Worm (Caenorhabditis elegans) whole organism, L3 larva: ENCODE data around the gene K03B4.6.

ENCODE experiments used
- ZK546.5 ChIP-seq: sonication (generic microtip); optimal IDR thresholded peaks from 2 replicates; lab custom pipeline; 2017; ENCODE audit warnings: missing biosample characterization, missing genetic modification characterization
- aly-2 ChIP-seq: fragments of 150-350 bp; optimal IDR thresholded peaks from 2 replicates; lab custom pipeline; 2014; ENCODE audit warnings: missing biosample characterization, missing genetic modification characterization
- ama-1 ChIP-seq: fragments of 150-350 bp; optimal IDR thresholded peaks from 2 replicates; lab custom pipeline; 2018
- ceh-16 ChIP-seq: sonication (generic microtip); optimal IDR thresholded peaks from 2 replicates; lab custom pipeline; 2017; ENCODE audit warnings: missing biosample characterization, missing genetic modification characterization
- ceh-28 ChIP-seq: fragments of 150-350 bp; optimal IDR thresholded peaks from 2 replicates; lab custom pipeline; 2014; ENCODE audit warnings: missing biosample characterization, missing genetic modification reagents, missing genetic modification characterization
- ceh-82 ChIP-seq: fragments of 150-350 bp; optimal IDR thresholded peaks from 2 replicates; lab custom pipeline; 2014; ENCODE audit warnings: missing biosample characterization, missing genetic modification characterization
- ceh-9 ChIP-seq: sonication (generic microtip); optimal IDR thresholded peaks from 2 replicates; lab custom pipeline; 2018; ENCODE audit warnings: missing biosample characterization, missing genetic modification characterization
- daf-12 ChIP-seq: fragments of 150-350 bp; optimal IDR thresholded peaks from 2 replicates; lab custom pipeline; 2014; ENCODE audit warnings: missing biosample characterization, missing genetic modification reagents, missing genetic modification characterization
- egl-27 ChIP-seq: sonication (generic microtip); optimal IDR thresholded peaks from 4 replicates; lab custom pipeline; 2017; ENCODE audit warnings: missing biosample characterization, missing genetic modification reagents, missing genetic modification characterization
- egl-5 ChIP-seq: fragments of 150-350 bp; optimal IDR thresholded peaks from 2 replicates; lab custom pipeline; 2017; ENCODE audit warnings: missing biosample characterization, missing genetic modification reagents, missing genetic modification characterization, inconsistent platforms
- elt-1 ChIP-seq: fragments of 150-350 bp; optimal IDR thresholded peaks from 2 replicates; lab custom pipeline; 2014; ENCODE audit warnings: missing biosample characterization, missing genetic modification characterization
- elt-2 ChIP-seq: sonication (generic microtip); optimal IDR thresholded peaks from 2 replicates; lab custom pipeline; 2016; ENCODE audit warnings: missing genetic modification reagents, mild to moderate bottlenecking, missing genetic modification characterization, missing compliant biosample characterization
- elt-3 ChIP-seq, 3 experiments: fragments of 150-350 bp in 1 of 3; sonication (generic microtip) in 2 of 3; optimal IDR thresholded peaks; 2 replicates in 2 of 3; 4 replicates in 1 of 3; lab custom pipeline; 2014 to 2017; ENCODE audit warnings: missing biosample characterization in 3 of 3, missing genetic modification characterization in 3 of 3
- eor-1 ChIP-seq, 2 experiments: fragments of 150-350 bp; optimal IDR thresholded peaks; 2 replicates each; lab custom pipeline; 2014 to 2018; ENCODE audit warnings: missing biosample characterization in 2 of 2, missing genetic modification characterization in 2 of 2
- fkh-10 ChIP-seq: sonication (generic microtip); optimal IDR thresholded peaks from 2 replicates; lab custom pipeline; 2017; ENCODE audit warnings: missing biosample characterization, missing genetic modification reagents, missing genetic modification characterization
- hmg-11 ChIP-seq: sonication (generic microtip); optimal IDR thresholded peaks from 2 replicates; lab custom pipeline; 2016; ENCODE audit warnings: missing genetic modification characterization, missing compliant biosample characterization
- jun-1 ChIP-seq: fragments of 150-350 bp; optimal IDR thresholded peaks from 2 replicates; lab custom pipeline; 2014; ENCODE audit warnings: missing biosample characterization, missing genetic modification reagents, missing genetic modification characterization
- lin-15B ChIP-seq: fragments of 150-350 bp; optimal IDR thresholded peaks from 2 replicates; lab custom pipeline; 2014; ENCODE audit warnings: missing biosample characterization, missing genetic modification characterization
- lin-39 ChIP-seq: fragments of 150-350 bp; optimal IDR thresholded peaks from 2 replicates; lab custom pipeline; 2018; ENCODE audit warnings: missing biosample characterization, missing genetic modification reagents, missing genetic modification characterization
- lsy-12 ChIP-seq: sonication (generic microtip); optimal IDR thresholded peaks from 2 replicates; lab custom pipeline; 2016; ENCODE audit warnings: mild to moderate bottlenecking, missing genetic modification characterization, missing compliant biosample characterization
- mdl-1 ChIP-seq: fragments of 150-350 bp; optimal IDR thresholded peaks from 2 replicates; lab custom pipeline; 2014; ENCODE audit warnings: missing biosample characterization, missing genetic modification characterization
- mml-1 ChIP-seq: fragments of 150-350 bp; sonication (generic microtip); optimal IDR thresholded peaks from 3 replicates; lab custom pipeline; 2014; ENCODE audit warnings: missing biosample characterization, missing genetic modification characterization
- nfya-1 ChIP-seq: sonication (generic microtip); optimal IDR thresholded peaks from 2 replicates; lab custom pipeline; 2017; ENCODE audit warnings: missing genetic modification characterization, mild to moderate bottlenecking, missing compliant biosample characterization, antibody characterized with exemption, moderate library complexity; ENCODE audit not compliant: insufficient read depth
- nhr-11 ChIP-seq: fragments of 150-350 bp; optimal IDR thresholded peaks from 2 replicates; lab custom pipeline; 2014; ENCODE audit warnings: missing biosample characterization, missing genetic modification characterization
- nhr-12 ChIP-seq: fragments of 150-350 bp; optimal IDR thresholded peaks from 2 replicates; lab custom pipeline; 2014; ENCODE audit warnings: missing biosample characterization, missing genetic modification characterization
- nhr-25 ChIP-seq: sonication (generic microtip); optimal IDR thresholded peaks from 2 replicates; lab custom pipeline; 2017; ENCODE audit warnings: missing biosample characterization, missing genetic modification characterization
- nhr-28 ChIP-seq: fragments of 150-350 bp; optimal IDR thresholded peaks from 2 replicates; lab custom pipeline; 2014; ENCODE audit warnings: missing biosample characterization, missing genetic modification characterization
- nhr-43 ChIP-seq: sonication (generic microtip); optimal IDR thresholded peaks from 2 replicates; lab custom pipeline; 2016; ENCODE audit warnings: mild to moderate bottlenecking, missing genetic modification characterization, missing compliant biosample characterization; ENCODE audit not compliant: poor library complexity, severe bottlenecking
- nhr-67 ChIP-seq: fragments of 150-350 bp; optimal IDR thresholded peaks from 2 replicates; lab custom pipeline; 2014; ENCODE audit warnings: missing biosample characterization, missing genetic modification characterization
- nhr-77 ChIP-seq: fragments of 150-350 bp; optimal IDR thresholded peaks from 2 replicates; lab custom pipeline; 2014; ENCODE audit warnings: missing biosample characterization, missing genetic modification characterization
- pha-4 ChIP-seq: fragments of 150-350 bp; optimal IDR thresholded peaks from 2 replicates; lab custom pipeline; 2014; ENCODE audit warnings: missing biosample characterization, missing genetic modification reagents, missing genetic modification characterization
- sea-2 ChIP-seq: fragments of 150-350 bp; sonication (generic microtip); optimal IDR thresholded peaks from 4 replicates; lab custom pipeline; 2014; ENCODE audit warnings: missing biosample characterization, missing genetic modification reagents, missing genetic modification characterization
- snpc-4 ChIP-seq: fragments of 150-350 bp; optimal IDR thresholded peaks from 2 replicates; lab custom pipeline; 2014; ENCODE audit warnings: missing biosample characterization, missing genetic modification characterization
- tbx-2 ChIP-seq: sonication (generic microtip); optimal IDR thresholded peaks from 2 replicates; lab custom pipeline; 2016; ENCODE audit warnings: mild to moderate bottlenecking, missing genetic modification characterization, missing compliant biosample characterization
- unc-39 ChIP-seq: sonication (generic microtip); optimal IDR thresholded peaks from 4 replicates; lab custom pipeline; 2017; ENCODE audit warnings: missing biosample characterization, missing genetic modification characterization
- zag-1 ChIP-seq: fragments of 150-350 bp; optimal IDR thresholded peaks from 2 replicates; lab custom pipeline; 2014; ENCODE audit warnings: missing biosample characterization, missing genetic modification characterization
- ztf-4 ChIP-seq: fragments of 150-350 bp; optimal IDR thresholded peaks from 2 replicates; lab custom pipeline; 2014; ENCODE audit warnings: missing biosample characterization, missing genetic modification characterization

K03B4.6 gene

DNA sequence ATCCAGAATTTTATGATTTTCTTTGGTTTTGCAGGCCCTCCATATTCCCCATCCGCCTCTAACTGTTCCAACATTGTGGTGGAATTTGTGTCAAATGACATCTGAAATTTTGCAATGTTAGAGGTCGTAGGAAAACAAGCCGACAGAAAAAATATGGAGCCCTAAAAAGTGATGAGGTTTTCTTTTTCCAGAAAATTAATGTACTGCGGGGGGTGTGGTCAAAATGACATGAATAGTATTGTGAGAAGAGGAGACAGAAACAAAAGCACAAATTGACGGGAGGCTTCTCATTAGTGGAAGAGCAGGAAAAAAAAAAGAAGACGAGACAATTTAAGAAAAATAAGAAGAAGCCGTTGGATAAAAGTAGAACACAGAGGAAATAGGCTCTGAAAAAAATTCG, 24.2 kb upstream of the K03B4.6 start, which contains the start of gene ZC266.1:
TSS of gene ZC266.1 (minus strand) at position 101 of the 400 bp plus-strand sequence.
- no peak for TF ChIP-seq snpc-4 (tag; lab: Kevin White, UChicago)
- TF ChIP-seq ama-1 (lab: Kevin White, UChicago) = no peak
- TF ChIP-seq ceh-28 (tag; lab: Kevin White, UChicago) = no peak
- TF ChIP-seq pha-4 (tag; lab: Kevin White, UChicago) = no peak
- no peak for TF ChIP-seq nhr-77 (tag; lab: Kevin White, UChicago)

DNA sequence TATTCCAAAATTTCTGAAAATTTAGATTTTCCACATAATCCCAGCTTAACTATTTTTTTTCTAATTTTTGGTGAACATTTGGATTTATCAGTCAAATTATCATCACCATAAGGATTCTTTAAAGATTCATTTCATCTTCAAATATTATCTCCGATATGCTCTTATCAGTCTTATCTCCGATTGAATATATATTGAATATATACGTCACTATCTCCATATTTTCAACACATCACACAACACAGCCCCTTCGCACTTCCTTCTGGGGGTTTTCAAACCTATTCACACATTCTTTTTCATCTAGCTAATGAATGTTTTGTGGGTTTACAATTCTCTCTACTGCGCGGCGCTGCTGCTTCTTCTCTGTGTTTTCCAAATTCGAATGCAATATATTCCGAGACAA, 22.7 kb upstream of the K03B4.6 start:
- TF ChIP-seq hmg-11 (tag; lab: Kevin White, UChicago) (no peak), unc-39 (tag; lab: Kevin White, UChicago) (no peak), nfya-1 (tag; lab: Kevin White, UChicago) (no peak), ceh-82 (tag; lab: Kevin White, UChicago) (no peak)

ce11 chrV:4694466-4695092, 18.6 kb upstream of the K03B4.6 start:
- TF ChIP-seq lin-39 (tag; lab: Kevin White, UChicago) (peak; percentile 41), nhr-11 (tag; lab: Kevin White, UChicago) (peak; percentile 68), tbx-2 (tag; lab: Kevin White, UChicago) (no peak), elt-1 (tag; lab: Kevin White, UChicago) (peak; percentile 80)

ce11 chrV:4693282-4693588, 17.2 kb upstream of the K03B4.6 start:
- TF ChIP-seq nhr-43 (tag; lab: Kevin White, UChicago) = no peak
- TF ChIP-seq elt-1 (tag; lab: Kevin White, UChicago) = no peak
- TF ChIP-seq sea-2 (GFP tag; lab: Kevin White, UChicago) = no peak
- no peak for TF ChIP-seq ceh-9 (tag; lab: Kevin White, UChicago)
- no peak for TF ChIP-seq nhr-67
- TF ChIP-seq nhr-25 (tag; lab: Kevin White, UChicago) = no peak
- no peak for TF ChIP-seq snpc-4 (tag; lab: Kevin White, UChicago)
- TF ChIP-seq ama-1 (lab: Kevin White, UChicago) = no peak
- no peak for TF ChIP-seq lin-15B
- TF ChIP-seq ztf-4 (tag; lab: Kevin White, UChicago) = no peak
- peak; percentile 32 for TF ChIP-seq nhr-11 (tag; lab: Kevin White, UChicago)
- no peak for TF ChIP-seq eor-1 (tag; optimal IDR thresholded peaks at IDR 0.05; lab: Kevin White, UChicago)
- no peak for TF ChIP-seq nhr-28 (tag; lab: Kevin White, UChicago)
- TF ChIP-seq lin-39 (tag; lab: Kevin White, UChicago) = peak; percentile 7
- peak; percentile 39 for TF ChIP-seq nfya-1 (tag; lab: Kevin White, UChicago)
- TF ChIP-seq ZK546.5 (tag; lab: Kevin White, UChicago) = no peak
- TF ChIP-seq daf-12 = no peak
- TF ChIP-seq ceh-16 (tag; lab: Kevin White, UChicago) = no peak
- TF ChIP-seq egl-5 (tag; lab: Kevin White, UChicago) = peak; percentile 7
- TF ChIP-seq elt-2 (tag; lab: Kevin White, UChicago) = no peak
- TF ChIP-seq elt-3 (tag; optimal IDR thresholded peaks at IDR 0.05; lab: Kevin White, UChicago) = no peak
- TF ChIP-seq ceh-82 (tag; lab: Kevin White, UChicago) = no peak
- no peak for TF ChIP-seq ceh-28 (tag; lab: Kevin White, UChicago)
- TF ChIP-seq lsy-12 (tag; lab: Kevin White, UChicago) = no peak
- TF ChIP-seq aly-2 (tag; lab: Kevin White, UChicago) = no peak
- TF ChIP-seq zag-1 (tag; lab: Kevin White, UChicago) = no peak
- no peak for TF ChIP-seq jun-1 (tag; lab: Kevin White, UChicago)
- no peak for TF ChIP-seq tbx-2 (tag; lab: Kevin White, UChicago)
- no peak for TF ChIP-seq egl-27 (tag; lab: Kevin White, UChicago)
- no peak for TF ChIP-seq mml-1 (tag; lab: Kevin White, UChicago)
- TF ChIP-seq pha-4 (tag; lab: Kevin White, UChicago) = no peak
- TF ChIP-seq fkh-10 (GFP tag; lab: Kevin White, UChicago) = no peak
- no peak for TF ChIP-seq mdl-1 (tag; lab: Kevin White, UChicago)
- TF ChIP-seq nhr-12 (tag; lab: Kevin White, UChicago) = no peak
